Fruit fly (Drosophila melanogaster): ENCODE results near the gene NimB2.

dm6 chr2L:14011591-14012303, 44.9 kb upstream of the NimB2 start:
- no peak for TF ChIP-seq Hr78 (GFP tag; optimal IDR thresholded peaks at IDR 0.05)
- TF ChIP-seq lola (GFP tag; optimal IDR thresholded peaks at IDR 0.05) = no peak

Measured in whole organism, wandering third instar larva.